Worm (Caenorhabditis elegans) whole organism, L2 larva: ENCODE results near the gene nhr-3.
A peak's percentile ranks its signal among the peaks of the same experiment; 100 is the strongest.

Experiments
- C34F6.9 ChIP-seq: fragments of 150-350 bp; optimal IDR thresholded peaks from 2 replicates; lab custom pipeline; 2014; ENCODE audit warnings: missing biosample characterization, missing genetic modification characterization
- F13H6.1 ChIP-seq: sonication (generic microtip); optimal IDR thresholded peaks from 2 replicates; lab custom pipeline; 2016; ENCODE audit warnings: missing genetic modification characterization, missing compliant biosample characterization
- R02D3.7 ChIP-seq: fragments of 150-350 bp; optimal IDR thresholded peaks from 2 replicates; lab custom pipeline; 2014; ENCODE audit warnings: missing biosample characterization, missing genetic modification characterization
- Y55F3AM.14 ChIP-seq: fragments of 200-800 bp; sonication (Bioruptor generic); optimal IDR thresholded peaks from 2 replicates; lab custom pipeline; 2018; ENCODE audit warnings: mild to moderate bottlenecking, missing genetic modification characterization, missing compliant biosample characterization
- ZK546.5 ChIP-seq: sonication (generic microtip); optimal IDR thresholded peaks from 2 replicates; lab custom pipeline; 2017; ENCODE audit warnings: missing biosample characterization, missing genetic modification characterization
- alr-1 ChIP-seq: fragments of 150-350 bp; optimal IDR thresholded peaks from 2 replicates; lab custom pipeline; 2014; ENCODE audit warnings: missing biosample characterization, missing genetic modification characterization
- aly-2 ChIP-seq: fragments of 150-350 bp; optimal IDR thresholded peaks from 2 replicates; lab custom pipeline; 2014; ENCODE audit warnings: missing biosample characterization, missing genetic modification characterization
- ama-1 ChIP-seq: fragments of 150-350 bp; optimal IDR thresholded peaks from 2 replicates; lab custom pipeline; 2018; ENCODE audit warnings: inconsistent platforms
- blmp-1 ChIP-seq: sonication (generic microtip); optimal IDR thresholded peaks from 2 replicates; lab custom pipeline; 2017; ENCODE audit warnings: missing genetic modification characterization, mild to moderate bottlenecking, missing compliant biosample characterization, antibody characterized with exemption, moderate library complexity; ENCODE audit not compliant: insufficient read depth
- ceh-16 ChIP-seq: fragments of 150-350 bp; optimal IDR thresholded peaks from 2 replicates; lab custom pipeline; 2014; ENCODE audit warnings: missing biosample characterization, missing genetic modification characterization
- ceh-82 ChIP-seq: fragments of 150-350 bp; optimal IDR thresholded peaks from 2 replicates; lab custom pipeline; 2014; ENCODE audit warnings: missing biosample characterization, missing genetic modification characterization
- crh-2 ChIP-seq: sonication (generic microtip); optimal IDR thresholded peaks from 2 replicates; lab custom pipeline; 2017; ENCODE audit warnings: missing biosample characterization, missing genetic modification characterization
- dmd-4 ChIP-seq: sonication (generic microtip); optimal IDR thresholded peaks from 2 replicates; lab custom pipeline; 2017; ENCODE audit warnings: missing biosample characterization, missing genetic modification characterization
- egl-27 ChIP-seq: sonication (generic microtip); optimal IDR thresholded peaks from 3 replicates; lab custom pipeline; 2017; ENCODE audit warnings: missing biosample characterization, missing genetic modification reagents, missing genetic modification characterization
- elt-1 ChIP-seq: fragments of 150-350 bp; optimal IDR thresholded peaks from 2 replicates; lab custom pipeline; 2014; ENCODE audit warnings: missing biosample characterization, missing genetic modification characterization
- elt-3 ChIP-seq: sonication (generic microtip); optimal IDR thresholded peaks from 2 replicates; lab custom pipeline; 2017; ENCODE audit warnings: missing biosample characterization, missing genetic modification characterization
- fos-1 ChIP-seq: fragments of 150-350 bp; optimal IDR thresholded peaks from 2 replicates; lab custom pipeline; 2014; ENCODE audit warnings: missing biosample characterization, missing genetic modification characterization
- gmeb-1 ChIP-seq: fragments of 150-350 bp; optimal IDR thresholded peaks from 2 replicates; lab custom pipeline; 2014; ENCODE audit warnings: missing biosample characterization, missing genetic modification characterization
- lin-11 ChIP-seq: fragments of 150-350 bp; sonication (generic microtip); optimal IDR thresholded peaks from 2 replicates; lab custom pipeline; 2014; ENCODE audit warnings: missing biosample characterization, missing genetic modification characterization, inconsistent platforms, mixed read lengths
- lin-13 ChIP-seq: fragments of 150-350 bp; optimal IDR thresholded peaks from 2 replicates; lab custom pipeline; 2014; ENCODE audit warnings: missing biosample characterization, missing genetic modification reagents, missing genetic modification characterization
- lin-39 ChIP-seq: fragments of 150-350 bp; optimal IDR thresholded peaks from 2 replicates; lab custom pipeline; 2014; ENCODE audit warnings: missing biosample characterization, missing genetic modification reagents, missing genetic modification characterization
- lsy-2 ChIP-seq, 2 experiments: fragments of 150-350 bp in 1 of 2; sonication (generic microtip) in 1 of 2; optimal IDR thresholded peaks; 2 replicates each; lab custom pipeline; 2014 to 2017; ENCODE audit warnings: missing biosample characterization in 2 of 2, missing genetic modification characterization in 2 of 2
- mab-5 ChIP-seq: fragments of 150-350 bp; optimal IDR thresholded peaks from 2 replicates; lab custom pipeline; 2014; ENCODE audit warnings: missing biosample characterization, missing genetic modification characterization
- mbf-1 ChIP-seq: sonication (generic microtip); optimal IDR thresholded peaks from 2 replicates; lab custom pipeline; 2017; ENCODE audit warnings: missing biosample characterization, missing genetic modification characterization
- mdl-1 ChIP-seq, 2 experiments: fragments of 150-350 bp in 1 of 2; sonication (generic microtip) in 1 of 2; optimal IDR thresholded peaks; 2 replicates each; lab custom pipeline; 2017; ENCODE audit warnings: missing biosample characterization in 2 of 2, missing genetic modification characterization in 2 of 2
- nhr-10 ChIP-seq: sonication (generic microtip); optimal IDR thresholded peaks from 2 replicates; lab custom pipeline; 2017; ENCODE audit warnings: missing biosample characterization, missing genetic modification characterization
- nhr-11 ChIP-seq: fragments of 150-350 bp; optimal IDR thresholded peaks from 2 replicates; lab custom pipeline; 2014; ENCODE audit warnings: missing biosample characterization, missing genetic modification characterization
- nhr-12 ChIP-seq: fragments of 150-350 bp; optimal IDR thresholded peaks from 2 replicates; lab custom pipeline; 2014; ENCODE audit warnings: missing biosample characterization, missing genetic modification characterization
- nhr-129 ChIP-seq: fragments of 150-350 bp; optimal IDR thresholded peaks from 2 replicates; lab custom pipeline; 2014; ENCODE audit warnings: missing biosample characterization, missing genetic modification characterization
- nhr-21 ChIP-seq: fragments of 150-350 bp; optimal IDR thresholded peaks from 2 replicates; lab custom pipeline; 2014; ENCODE audit warnings: missing biosample characterization, missing genetic modification characterization
- nhr-23 ChIP-seq: fragments of 150-350 bp; optimal IDR thresholded peaks from 2 replicates; lab custom pipeline; 2014; ENCODE audit warnings: missing biosample characterization, missing genetic modification reagents, missing genetic modification characterization
- nhr-237 ChIP-seq: fragments of 150-350 bp; optimal IDR thresholded peaks from 2 replicates; lab custom pipeline; 2014; ENCODE audit warnings: missing biosample characterization, missing genetic modification characterization
- nhr-25 ChIP-seq: fragments of 150-350 bp; sonication (generic microtip); optimal IDR thresholded peaks from 3 replicates; lab custom pipeline; 2014; ENCODE audit warnings: missing biosample characterization, missing genetic modification characterization
- nhr-6 ChIP-seq: fragments of 150-350 bp; optimal IDR thresholded peaks from 2 replicates; lab custom pipeline; 2014; ENCODE audit warnings: missing biosample characterization, missing genetic modification characterization
- nhr-77 ChIP-seq: fragments of 150-350 bp; optimal IDR thresholded peaks from 2 replicates; lab custom pipeline; 2014; ENCODE audit warnings: missing biosample characterization, missing genetic modification characterization
- peb-1 ChIP-seq: fragments of 150-350 bp; optimal IDR thresholded peaks from 2 replicates; lab custom pipeline; 2014; ENCODE audit warnings: missing biosample characterization, missing genetic modification characterization
- sem-4 ChIP-seq: fragments of 150-350 bp; optimal IDR thresholded peaks from 2 replicates; lab custom pipeline; 2014; ENCODE audit warnings: missing biosample characterization, missing genetic modification reagents, missing genetic modification characterization
- skn-1 ChIP-seq: sonication (generic microtip); optimal IDR thresholded peaks from 2 replicates; lab custom pipeline; 2017; ENCODE audit warnings: missing biosample characterization, missing genetic modification characterization
- sma-3 ChIP-seq: sonication (generic microtip); optimal IDR thresholded peaks from 2 replicates; lab custom pipeline; 2016; ENCODE audit warnings: missing genetic modification reagents, missing genetic modification characterization, missing compliant biosample characterization
- sma-9 ChIP-seq, 2 experiments: fragments of 150-350 bp in 1 of 2; sonication (generic microtip) in 1 of 2; optimal IDR thresholded peaks; 2 replicates each; lab custom pipeline; 2014 to 2016; ENCODE audit warnings: missing genetic modification characterization in 2 of 2, mild to moderate bottlenecking in 1 of 2, missing biosample characterization in 1 of 2, missing compliant biosample characterization in 1 of 2, missing genetic modification reagents in 1 of 2, moderate library complexity in 1 of 2
- snpc-4 ChIP-seq: fragments of 150-350 bp; optimal IDR thresholded peaks from 2 replicates; lab custom pipeline; 2014; ENCODE audit warnings: missing biosample characterization, missing genetic modification characterization
- unc-39 ChIP-seq: fragments of 150-350 bp; optimal IDR thresholded peaks from 2 replicates; lab custom pipeline; 2014; ENCODE audit warnings: missing biosample characterization, missing genetic modification characterization
- unc-55 ChIP-seq: fragments of 150-350 bp; sonication (generic microtip); optimal IDR thresholded peaks from 3 replicates; lab custom pipeline; 2014; ENCODE audit warnings: missing biosample characterization, missing genetic modification reagents, missing genetic modification characterization
- unc-62 ChIP-seq: fragments of 150-350 bp; optimal IDR thresholded peaks from 2 replicates; lab custom pipeline; 2014; ENCODE audit warnings: missing biosample characterization, missing genetic modification reagents, missing genetic modification characterization
- zag-1 ChIP-seq: fragments of 150-350 bp; optimal IDR thresholded peaks from 2 replicates; lab custom pipeline; 2014; ENCODE audit warnings: missing biosample characterization, missing genetic modification characterization
- ztf-1 ChIP-seq: fragments of 200-800 bp; sonication (Bioruptor generic); conservative IDR thresholded peaks from 2 replicates; pipeline ENCODE4 v1.3.6; 2022; ENCODE audit warnings: missing genetic modification characterization, missing compliant biosample characterization
- ztf-11 ChIP-seq: sonication (generic microtip); optimal IDR thresholded peaks from 2 replicates; lab custom pipeline; 2017; ENCODE audit warnings: missing biosample characterization, missing genetic modification characterization
- ztf-4 ChIP-seq: fragments of 150-350 bp; optimal IDR thresholded peaks from 2 replicates; lab custom pipeline; 2014; ENCODE audit warnings: missing biosample characterization, missing genetic modification characterization

Gene nhr-3

ce11 chrX:14559084-14559483, 780 bp downstream of the nhr-3 start:
- TF ChIP-seq egl-27 (tag; lab: Kevin White, UChicago) (no peak), unc-55 (GFP tag; lab: Kevin White, UChicago) (peak; percentile 51)

- TF ChIP-seq sma-9 (GFP tag; optimal IDR thresholded peaks at IDR 0.05; lab: Kevin White, UChicago) (peak; percentile 66), sma-9 (tag; optimal IDR thresholded peaks at IDR 0.05; lab: Kevin White, UChicago) (no peak), alr-1 (no peak), lin-13 (GFP tag; lab: Kevin White, UChicago) (no peak), elt-3 (tag; lab: Kevin White, UChicago) (no peak)
Observed at ce11 chrX:14559519-14560296, 1.4 kb downstream of the nhr-3 start.

- TF ChIP-seq nhr-6 (tag; lab: Kevin White, UChicago) (peak; percentile 83), Y55F3AM.14 (GFP tag; lab: Kevin White, UChicago) (peak; percentile 81), C34F6.9 (tag; lab: Kevin White, UChicago) (peak; percentile 68), dmd-4 (tag; lab: Kevin White, UChicago) (no peak), sma-9 (GFP tag; optimal IDR thresholded peaks at IDR 0.05; lab: Kevin White, UChicago) (peak; percentile 100), sma-9 (tag; optimal IDR thresholded peaks at IDR 0.05; lab: Kevin White, UChicago) (peak; percentile 90), sem-4 (tag; lab: Kevin White, UChicago) (peak; percentile 93), lin-13 (GFP tag; lab: Kevin White, UChicago) (peak; percentile 74), unc-55 (GFP tag; lab: Kevin White, UChicago) (peak; percentile 92), nhr-12 (no peak), ztf-1 (GFP tag; lab: Robert Waterston, UW) (no peak), unc-62 (peak; percentile 34), elt-1 (tag; lab: Kevin White, UChicago) (no peak), nhr-23 (tag; lab: Kevin White, UChicago) (peak; percentile 22), unc-39 (no peak), skn-1 (tag; lab: Kevin White, UChicago) (no peak), egl-27 (tag; lab: Kevin White, UChicago) (peak; percentile 96), R02D3.7 (tag; lab: Kevin White, UChicago) (no peak), nhr-77 (tag; lab: Kevin White, UChicago) (peak; percentile 24), ztf-4 (tag; lab: Kevin White, UChicago) (peak; percentile 88), crh-2 (tag; lab: Kevin White, UChicago) (peak; percentile 93), aly-2 (tag; lab: Kevin White, UChicago) (no peak), fos-1 (tag; lab: Kevin White, UChicago) (peak; percentile 97), peb-1 (tag; lab: Kevin White, UChicago) (no peak), nhr-25 (tag; lab: Kevin White, UChicago) (peak; percentile 93), nhr-21 (tag; lab: Kevin White, UChicago) (peak; percentile 98), ceh-82 (tag; lab: Kevin White, UChicago) (no peak), ama-1 (lab: Kevin White, UChicago) (peak; percentile 75), sma-3 (GFP tag; lab: Kevin White, UChicago) (peak; percentile 92), snpc-4 (peak; percentile 80), mab-5 (tag; lab: Kevin White, UChicago) (peak; percentile 13), gmeb-1 (tag; lab: Kevin White, UChicago) (peak; percentile 60), blmp-1 (tag; lab: Kevin White, UChicago) (peak; percentile 97), F13H6.1 (tag; lab: Kevin White, UChicago) (peak; percentile 98), nhr-237 (tag; lab: Kevin White, UChicago) (no peak), ceh-16 (tag; lab: Kevin White, UChicago) (peak; percentile 19), mdl-1 (tag; optimal IDR thresholded peaks at IDR 0.05; lab: Kevin White, UChicago) (peak; percentile 92 to 93), lin-11 (tag; lab: Kevin White, UChicago) (peak; percentile 76), mbf-1 (tag; lab: Kevin White, UChicago) (no peak), ZK546.5 (tag; lab: Kevin White, UChicago) (no peak), zag-1 (tag; lab: Kevin White, UChicago) (peak; percentile 78), lsy-2 (tag; optimal IDR thresholded peaks at IDR 0.05; lab: Kevin White, UChicago) (peak; percentile 42 to 79), ztf-11 (tag; lab: Kevin White, UChicago) (no peak), alr-1 (no peak), nhr-10 (tag; lab: Kevin White, UChicago) (peak; percentile 39), nhr-11 (no peak), nhr-129 (tag; lab: Kevin White, UChicago) (peak; percentile 95), lin-39 (tag; lab: Kevin White, UChicago) (peak; percentile 67), elt-3 (tag; lab: Kevin White, UChicago) (no peak)
Observed at ce11 chrX:14560297-14560680, 2.0 kb downstream of the nhr-3 start.
